Fruit fly (Drosophila melanogaster) whole organism, embryonic: ENCODE results near the gene euc.
A peak's percentile ranks its signal among the peaks of the same experiment; 100 is the strongest.

Experiments
- Ada2b ChIP-seq: fragments of 200-800 bp; sonication (Bioruptor generic); IDR thresholded peaks from 2 replicates; pipeline ENCODE4 v1.3.6; 2022; ENCODE audit warnings: missing biosample characterization, missing genetic modification characterization
- BEAF-32 ChIP-seq: fragments of 200-800 bp; sonication (Bioruptor generic); optimal IDR thresholded peaks from 3 replicates; lab custom pipeline; 2017; ENCODE audit warnings: missing biosample characterization, missing genetic modification characterization, mild to moderate bottlenecking, moderate library complexity, missing genetic modification reagents
- CG10209 ChIP-seq: fragments of 200-800 bp; sonication (Bioruptor generic); optimal IDR thresholded peaks from 3 replicates; lab custom pipeline; 2017; ENCODE audit warnings: missing biosample characterization, mild to moderate bottlenecking, missing genetic modification characterization, missing genetic modification reagents
- CG12236 ChIP-seq: fragments of 200-800 bp; sonication (Bioruptor generic); optimal IDR thresholded peaks from 2 replicates; lab custom pipeline; 2016; ENCODE audit warnings: missing biosample characterization, missing genetic modification characterization
- CG14441 ChIP-seq: fragments of 200-800 bp; sonication (Bioruptor generic); IDR thresholded peaks from 2 replicates; pipeline ENCODE4 v1.3.6; 2022; ENCODE audit warnings: missing biosample characterization, missing genetic modification characterization
- CG15269 ChIP-seq: fragments of 200-800 bp; sonication (Bioruptor generic); optimal IDR thresholded peaks from 2 replicates; lab custom pipeline; 2018; ENCODE audit warnings: missing biosample characterization, mild to moderate bottlenecking, missing genetic modification characterization, moderate library complexity
- CG1603 ChIP-seq: fragments of 200-800 bp; sonication (Bioruptor generic); optimal IDR thresholded peaks from 2 replicates; lab custom pipeline; 2019; ENCODE audit warnings: missing biosample characterization, mild to moderate bottlenecking, missing genetic modification characterization, moderate library complexity
- CG1647 ChIP-seq: fragments of 200-800 bp; sonication (Bioruptor generic); optimal IDR thresholded peaks from 3 replicates; lab custom pipeline; 2016; ENCODE audit warnings: missing biosample characterization, missing genetic modification characterization
- CG16779 ChIP-seq: fragments of 200-800 bp; sonication (Bioruptor generic); IDR thresholded peaks from 2 replicates; pipeline ENCODE4 v1.3.6; 2022; ENCODE audit warnings: missing biosample characterization, missing genetic modification characterization
- CG17361 ChIP-seq: fragments of 200-800 bp; sonication (Bioruptor generic); IDR thresholded peaks from 3 replicates; pipeline ENCODE4 v1.3.6; 2022; ENCODE audit warnings: missing biosample characterization, missing genetic modification characterization
- CG17829 ChIP-seq: fragments of 200-800 bp; optimal IDR thresholded peaks from 2 replicates; lab custom pipeline; 2019; ENCODE audit warnings: missing biosample characterization, mild to moderate bottlenecking, missing genetic modification characterization, moderate library complexity
- CG2199 ChIP-seq: fragments of 200-800 bp; sonication (Bioruptor generic); IDR thresholded peaks from 3 replicates; pipeline ENCODE4 v1.3.6; 2022; ENCODE audit warnings: missing biosample characterization, missing genetic modification characterization
- CG30020 ChIP-seq: fragments of 200-800 bp; optimal IDR thresholded peaks from 2 replicates; lab custom pipeline; 2019; ENCODE audit warnings: missing biosample characterization, mild to moderate bottlenecking, missing genetic modification characterization, moderate library complexity
- CG32767 ChIP-seq: fragments of 200-800 bp; sonication (Bioruptor generic); IDR thresholded peaks from 2 replicates; pipeline ENCODE4 v1.3.6; 2022; ENCODE audit warnings: missing biosample characterization, missing genetic modification characterization
- CG33557 ChIP-seq: fragments of 200-800 bp; sonication (Bioruptor generic); optimal IDR thresholded peaks from 2 replicates; lab custom pipeline; 2019; ENCODE audit warnings: missing biosample characterization, mild to moderate bottlenecking, missing genetic modification characterization, moderate library complexity
- CG34376 ChIP-seq: fragments of 200-800 bp; sonication (Bioruptor generic); optimal IDR thresholded peaks from 2 replicates; lab custom pipeline; 2018; ENCODE audit warnings: missing biosample characterization, mild to moderate bottlenecking, missing genetic modification characterization
- CG4820 ChIP-seq: fragments of 200-800 bp; sonication (Bioruptor generic); optimal IDR thresholded peaks from 3 replicates; lab custom pipeline; 2016; ENCODE audit warnings: missing biosample characterization, missing genetic modification characterization
- CG9727 ChIP-seq: fragments of 200-800 bp; sonication (Bioruptor generic); optimal IDR thresholded peaks from 3 replicates; lab custom pipeline; 2017; ENCODE audit warnings: missing biosample characterization, mild to moderate bottlenecking, missing genetic modification characterization
- Chrac-16 ChIP-seq: fragments of 200-800 bp; sonication (Bioruptor generic); optimal IDR thresholded peaks from 3 replicates; lab custom pipeline; 2016; ENCODE audit warnings: missing biosample characterization, missing genetic modification characterization
- CrebB ChIP-seq: fragments of 200-800 bp; sonication (Bioruptor generic); optimal IDR thresholded peaks from 3 replicates; lab custom pipeline; 2018; ENCODE audit warnings: missing biosample characterization, mild to moderate bottlenecking, missing genetic modification characterization
- D ChIP-seq, 2 experiments: fragments of 200-800 bp in 1 of 2; fragments of >200 bp in 1 of 2; sonication (Bioruptor generic) in 1 of 2; optimal IDR thresholded peaks; 2 replicates in 1 of 2; 3 replicates in 1 of 2; lab custom pipeline; 2017; ENCODE audit warnings: mild to moderate bottlenecking in 1 of 2, missing biosample characterization in 1 of 2, missing genetic modification characterization in 1 of 2, missing genetic modification reagents in 1 of 2
- D19A ChIP-seq: fragments of 200-800 bp; optimal IDR thresholded peaks from 3 replicates; lab custom pipeline; 2019; ENCODE audit warnings: missing biosample characterization, mild to moderate bottlenecking, missing genetic modification characterization, moderate library complexity
- Dp ChIP-seq: fragments of 200-800 bp; sonication (Bioruptor generic); optimal IDR thresholded peaks from 2 replicates; lab custom pipeline; 2018; ENCODE audit warnings: missing biosample characterization, mild to moderate bottlenecking, missing genetic modification characterization, moderate library complexity
- Hmr ChIP-seq: fragments of 200-800 bp; sonication (Bioruptor generic); optimal IDR thresholded peaks from 3 replicates; lab custom pipeline; 2017; ENCODE audit warnings: mild to moderate bottlenecking, missing biosample characterization, missing genetic modification reagents, missing genetic modification characterization
- Lpt ChIP-seq: fragments of >200 bp; optimal IDR thresholded peaks from 2 replicates; lab custom pipeline; 2018; ENCODE audit warnings: missing biosample characterization, missing genetic modification characterization
- MESR4 ChIP-seq: fragments of 200-800 bp; sonication (Bioruptor generic); optimal IDR thresholded peaks from 2 replicates; lab custom pipeline; 2018; ENCODE audit warnings: missing biosample characterization, mild to moderate bottlenecking, missing genetic modification characterization, moderate library complexity
- Optix ChIP-seq: fragments of 200-800 bp; sonication (Bioruptor generic); IDR thresholded peaks from 3 replicates; pipeline ENCODE4 v1.3.6; 2022; ENCODE audit warnings: missing biosample characterization, missing genetic modification characterization
- Sry-β ChIP-seq: fragments of 200-800 bp; sonication (Bioruptor generic); optimal IDR thresholded peaks from 2 replicates; lab custom pipeline; 2018; ENCODE audit warnings: missing biosample characterization, mild to moderate bottlenecking, missing genetic modification characterization, moderate library complexity
- Xrp1 ChIP-seq: fragments of 200-800 bp; sonication (Bioruptor generic); IDR thresholded peaks from 2 replicates; pipeline ENCODE4 v1.3.6; 2022; ENCODE audit warnings: missing biosample characterization, missing genetic modification characterization
- al ChIP-seq: fragments of 200-800 bp; sonication (Bioruptor generic); IDR thresholded peaks from 2 replicates; pipeline ENCODE4 v1.3.6; 2022; ENCODE audit warnings: missing biosample characterization, missing genetic modification characterization
- bab2 ChIP-seq: fragments of 200-800 bp; sonication (Bioruptor generic); optimal IDR thresholded peaks from 2 replicates; lab custom pipeline; 2016; ENCODE audit warnings: missing biosample characterization, missing genetic modification characterization
- br ChIP-seq: fragments of >200 bp; optimal IDR thresholded peaks from 2 replicates; lab custom pipeline; 2017
- btn ChIP-seq: fragments of 200-800 bp; sonication (Bioruptor generic); optimal IDR thresholded peaks from 2 replicates; lab custom pipeline; 2016; ENCODE audit warnings: missing biosample characterization, missing genetic modification characterization
- cas ChIP-seq: fragments of 200-800 bp; sonication (Bioruptor generic); IDR thresholded peaks from 2 replicates; pipeline ENCODE4 v1.3.6; 2022; ENCODE audit warnings: missing biosample characterization, missing genetic modification characterization
- caup ChIP-seq: fragments of 200-800 bp; sonication (Bioruptor generic); optimal IDR thresholded peaks from 3 replicates; lab custom pipeline; 2017; ENCODE audit warnings: missing biosample characterization, mild to moderate bottlenecking, missing genetic modification characterization, moderate library complexity; ENCODE audit not compliant: severe bottlenecking
- chn ChIP-seq: fragments of 200-800 bp; sonication (Bioruptor generic); optimal IDR thresholded peaks from 2 replicates; lab custom pipeline; 2016; ENCODE audit warnings: missing biosample characterization, missing genetic modification characterization
- fd64A ChIP-seq: fragments of 200-800 bp; sonication (Bioruptor generic); optimal IDR thresholded peaks from 3 replicates; lab custom pipeline; 2018; ENCODE audit warnings: missing biosample characterization, mild to moderate bottlenecking, missing genetic modification characterization
- ftz-f1 ChIP-seq: fragments of 200-800 bp; sonication (Bioruptor generic); optimal IDR thresholded peaks from 2 replicates; lab custom pipeline; 2016; ENCODE audit warnings: missing biosample characterization, missing genetic modification characterization
- her ChIP-seq: fragments of 200-800 bp; sonication (Bioruptor generic); optimal IDR thresholded peaks from 2 replicates; lab custom pipeline; 2016; ENCODE audit warnings: missing biosample characterization, missing genetic modification characterization
- jigr1 ChIP-seq: fragments of 200-800 bp; sonication (Bioruptor generic); IDR thresholded peaks from 3 replicates; pipeline ENCODE4 v1.3.6; 2022; ENCODE audit warnings: missing biosample characterization, missing genetic modification characterization
- kni ChIP-seq: fragments of 200-800 bp; sonication (Bioruptor generic); optimal IDR thresholded peaks from 3 replicates; lab custom pipeline; 2017; ENCODE audit warnings: mild to moderate bottlenecking, missing biosample characterization, missing genetic modification reagents, missing genetic modification characterization
- mam ChIP-seq: fragments of 200-800 bp; sonication (Bioruptor generic); optimal IDR thresholded peaks from 3 replicates; lab custom pipeline; 2016; ENCODE audit warnings: missing biosample characterization, missing genetic modification characterization
- p53 ChIP-seq: fragments of 200-800 bp; sonication (Bioruptor generic); optimal IDR thresholded peaks from 2 replicates; lab custom pipeline; 2016; ENCODE audit warnings: missing biosample characterization, missing genetic modification characterization
- pb ChIP-seq: fragments of 200-800 bp; sonication (Bioruptor generic); optimal IDR thresholded peaks from 3 replicates; lab custom pipeline; 2016; ENCODE audit warnings: missing biosample characterization, missing genetic modification characterization
- pho ChIP-seq: fragments of 200-800 bp; sonication (Bioruptor generic); optimal IDR thresholded peaks from 2 replicates; lab custom pipeline; 2016; ENCODE audit warnings: missing biosample characterization, missing genetic modification characterization
- sima ChIP-seq: fragments of 200-800 bp; sonication (Bioruptor generic); optimal IDR thresholded peaks from 2 replicates; lab custom pipeline; 2016; ENCODE audit warnings: missing biosample characterization, missing genetic modification characterization
- sisA ChIP-seq: fragments of 200-800 bp; sonication (Bioruptor generic); IDR thresholded peaks from 2 replicates; pipeline ENCODE4 v1.3.6; 2022; ENCODE audit warnings: missing biosample characterization, missing genetic modification characterization
- sob ChIP-seq: fragments of 200-800 bp; sonication (Bioruptor generic); IDR thresholded peaks from 2 replicates; pipeline ENCODE4 v1.3.6; 2022; ENCODE audit warnings: missing biosample characterization, missing genetic modification characterization
- tin ChIP-seq: fragments of 200-800 bp; sonication (Bioruptor generic); optimal IDR thresholded peaks from 3 replicates; lab custom pipeline; 2016; ENCODE audit warnings: missing biosample characterization, missing genetic modification characterization
- usp ChIP-seq: fragments of >200 bp; optimal IDR thresholded peaks from 2 replicates; lab custom pipeline; 2017; ENCODE audit warnings: missing biosample characterization, missing genetic modification characterization

Gene euc

DNA sequence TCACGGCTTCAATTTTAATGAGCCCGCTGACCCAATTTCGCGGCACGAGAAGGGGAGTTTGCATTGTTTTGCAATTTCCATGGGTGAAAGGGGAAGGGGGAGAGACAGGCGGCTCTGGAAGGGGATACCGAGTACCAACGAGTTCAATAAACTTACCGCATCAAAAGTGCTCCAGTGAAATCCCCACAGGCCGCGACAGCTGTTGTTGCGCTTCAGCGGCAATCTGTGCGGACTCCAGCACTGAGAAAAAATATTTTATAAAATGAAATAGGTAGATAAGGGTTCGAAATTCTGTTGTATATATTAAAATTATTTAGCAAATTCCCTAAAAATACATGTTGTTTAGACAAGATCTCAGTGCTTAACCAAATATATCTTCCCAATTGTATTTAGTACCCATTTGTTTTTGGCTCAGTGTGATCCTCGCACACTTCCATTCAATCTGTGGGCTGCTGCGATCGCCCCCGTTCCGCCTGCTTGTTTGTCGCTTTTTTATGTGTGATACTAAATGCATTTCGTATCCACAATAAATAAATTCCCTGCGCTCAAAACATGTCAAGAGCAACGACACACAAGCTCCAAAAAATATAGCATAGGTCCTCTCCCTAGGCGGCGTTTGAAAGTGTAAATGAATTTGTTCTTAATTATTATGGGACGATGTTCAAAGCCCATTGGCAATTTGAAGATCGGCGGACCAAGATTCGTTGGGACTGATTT lies 17.1 kb upstream of the euc start (continued):
- TF ChIP-seq CG9727 (peak; percentile 72), CG32767 (GFP tag; lab: Robert Waterston, UW) (peak; percentile 75), jigr1 (GFP tag; lab: Robert Waterston, UW) (peak; percentile 64; the same call in 1 of the 3 replicates), cas (GFP tag; lab: Robert Waterston, UW) (no peak), Xrp1 (GFP tag; lab: Robert Waterston, UW) (peak; percentile 86), Sry-β (peak; percentile 12), sima (GFP tag; lab: Kevin White, UChicago) (no peak), Hmr (GFP tag; lab: Kevin White, UChicago) (no peak), Optix (GFP tag; lab: Robert Waterston, UW) (peak; percentile 69; the same call in 2 of the 3 replicates), CrebB (tag; lab: Kevin White, UChicago) (peak; percentile 16), p53 (GFP tag; lab: Kevin White, UChicago) (no peak), CG1647 (no peak), ftz-f1 (GFP tag; lab: Kevin White, UChicago) (no peak), kni (GFP tag; lab: Kevin White, UChicago) (no peak), D19A (tag; lab: Kevin White, UChicago) (peak; percentile 77), CG14441 (peak; percentile 72), pho (GFP tag; lab: Kevin White, UChicago) (no peak), CG1603 (tag; lab: Kevin White, UChicago) (peak; percentile 87), CG12236 (GFP tag; lab: Kevin White, UChicago) (peak; percentile 44), caup (GFP tag; lab: Kevin White, UChicago) (peak; percentile 22), tin (GFP tag; lab: Kevin White, UChicago) (peak; percentile 84), CG2199 (GFP tag; lab: Robert Waterston, UW) (peak; percentile 82; the same call in 2 of the 3 replicates), CG15269 (tag; lab: Kevin White, UChicago) (peak; percentile 63), Dp (GFP tag; lab: Kevin White, UChicago) (no peak), mam (GFP tag; lab: Kevin White, UChicago) (peak; percentile 40), sisA (peak; percentile 88), D (optimal IDR thresholded peaks at IDR 0.05; lab: Kevin White, UChicago) (no peak), D (GFP tag; optimal IDR thresholded peaks at IDR 0.05; lab: Kevin White, UChicago) (peak; percentile 84), CG33557 (peak; percentile 17), al (GFP tag; lab: Robert Waterston, UW) (no peak), Chrac-16 (peak; percentile 70), her (peak; percentile 2), CG4820 (GFP tag; lab: Kevin White, UChicago) (peak; percentile 85), Lpt (no peak), Ada2b (GFP tag; lab: Robert Waterston, UW) (peak; percentile 83), sob (GFP tag; lab: Robert Waterston, UW) (peak; percentile 67), CG17829 (tag; lab: Kevin White, UChicago) (peak; percentile 86), MESR4 (no peak), btn (GFP tag; lab: Kevin White, UChicago) (peak; percentile 11), br (lab: Kevin White, UChicago) (no peak), CG34376 (no peak), CG16779 (no peak), usp (GFP tag; lab: Kevin White, UChicago) (no peak), CG30020 (no peak), BEAF-32 (GFP tag; lab: Kevin White, UChicago) (no peak), chn (GFP tag; lab: Kevin White, UChicago) (peak; percentile 76), CG10209 (GFP tag; lab: Kevin White, UChicago) (peak; percentile 71), fd64A (GFP tag; lab: Kevin White, UChicago) (peak; percentile 64), bab2 (GFP tag; lab: Kevin White, UChicago) (peak; percentile 68), CG17361 (GFP tag; lab: Robert Waterston, UW) (peak; percentile 80), pb (GFP tag; lab: Kevin White, UChicago) (peak; percentile 42)
